In genomic region chrII:11371981-11372380, ce11 we compare ENCODE assay signal across 5 worm cellular contexts.
TF ChIP-seq lines count a peak whose summit lies in the region.

Gene C33B4.2 (minus strand): TSS chrII:11372145.

TF ChIP-seq in whole organism, L1 larva, 84 proteins besides CTCF, POLR2A, EP300 and RAD21:
- no peak for TF ChIP-seq lin-15B (tag; optimal IDR thresholded peaks at IDR 0.05; lab: Kevin White, UChicago)
- TF ChIP-seq ama-1 (optimal IDR thresholded peaks at IDR 0.05; lab: Kevin White, UChicago): no peak
- no peak for TF ChIP-seq grh-1 (GFP tag; IDR thresholded peaks at IDR 0.05; lab: Robert Waterston, UW)
- no peak for TF ChIP-seq ztf-11 (tag; optimal IDR thresholded peaks at IDR 0.05; lab: Kevin White, UChicago)
- TF ChIP-seq blmp-1 (tag; optimal IDR thresholded peaks at IDR 0.05; lab: Kevin White, UChicago): peak; percentile 6
- no peak for TF ChIP-seq zag-1 (tag; optimal IDR thresholded peaks at IDR 0.05; lab: Kevin White, UChicago)
- no peak for TF ChIP-seq efl-3 (GFP tag; optimal IDR thresholded peaks at IDR 0.05; lab: Kevin White, UChicago)

TF ChIP-seq in whole organism, L2 larva, 48 proteins besides CTCF, POLR2A, EP300 and RAD21:
- TF ChIP-seq nhr-6 (tag; optimal IDR thresholded peaks at IDR 0.05; lab: Kevin White, UChicago) (no peak), R02D3.7 (tag; optimal IDR thresholded peaks at IDR 0.05; lab: Kevin White, UChicago) (no peak), F13H6.1 (tag; optimal IDR thresholded peaks at IDR 0.05; lab: Kevin White, UChicago) (no peak), lin-39 (tag; optimal IDR thresholded peaks at IDR 0.05; lab: Kevin White, UChicago) (no peak), ceh-16 (tag; optimal IDR thresholded peaks at IDR 0.05; lab: Kevin White, UChicago) (no peak), lsy-2 (tag; optimal IDR thresholded peaks at IDR 0.05; lab: Kevin White, UChicago) (no peak), nhr-21 (tag; optimal IDR thresholded peaks at IDR 0.05; lab: Kevin White, UChicago) (peak; percentile 46)
TF ChIP-seq in whole organism, L2 larva: peak in this region for 1.

TF ChIP-seq in whole organism, L3 larva, 47 proteins besides CTCF, POLR2A, EP300 and RAD21:
- TF ChIP-seq nhr-43 (tag; optimal IDR thresholded peaks at IDR 0.05; lab: Kevin White, UChicago; ENCODE audit: poor library complexity, severe bottlenecking) (peak; percentile 84), ceh-9 (tag; optimal IDR thresholded peaks at IDR 0.05; lab: Kevin White, UChicago) (no peak)
TF ChIP-seq in whole organism, L3 larva: peak in this region for 1.

TF ChIP-seq in whole organism, L4 larva, 104 proteins besides CTCF, POLR2A, EP300 and RAD21:
- TF ChIP-seq nhr-11 (tag; optimal IDR thresholded peaks at IDR 0.05; lab: Kevin White, UChicago) (no peak), ZK337.2 (GFP tag; IDR thresholded peaks at IDR 0.05; lab: Robert Waterston, UW) (no peak), daf-12 (tag; optimal IDR thresholded peaks at IDR 0.05; lab: Kevin White, UChicago) (no peak), mxl-3 (GFP tag; optimal IDR thresholded peaks at IDR 0.05; lab: Kevin White, UChicago) (peak; percentile 22), Y48G9A.11 (GFP tag; IDR thresholded peaks at IDR 0.05; lab: Robert Waterston, UW) (no peak), daf-8 (GFP tag; IDR thresholded peaks at IDR 0.05; lab: Robert Waterston, UW) (no peak), tra-1 (GFP tag; IDR thresholded peaks at IDR 0.05; lab: Robert Waterston, UW) (no peak), nhr-48 (tag; optimal IDR thresholded peaks at IDR 0.05; lab: Kevin White, UChicago) (peak; percentile 46), D1046.2 (GFP tag; IDR thresholded peaks at IDR 0.05; lab: Robert Waterston, UW) (no peak), ztf-7 (tag; optimal IDR thresholded peaks at IDR 0.05; lab: Kevin White, UChicago) (no peak), lin-29 (GFP tag; IDR thresholded peaks at IDR 0.05; lab: Robert Waterston, UW) (no peak), ZK546.5 (tag; optimal IDR thresholded peaks at IDR 0.05; lab: Kevin White, UChicago) (no peak), lim-7 (GFP tag; IDR thresholded peaks at IDR 0.05; lab: Robert Waterston, UW) (no peak), nhr-25 (tag; optimal IDR thresholded peaks at IDR 0.05; lab: Kevin White, UChicago; ENCODE audit: borderline replicate concordance, insufficient read depth) (no peak), pha-4 (GFP tag; IDR thresholded peaks at IDR 0.05; lab: Robert Waterston, UW) (no peak), pha-4 (tag; optimal IDR thresholded peaks at IDR 0.05; lab: Kevin White, UChicago) (no peak)

TF ChIP-seq in whole organism, mixed stage, embryonic, 35 proteins besides CTCF, POLR2A, EP300 and RAD21:
- peak; percentile 4 for TF ChIP-seq ham-2 (GFP tag; optimal IDR thresholded peaks at IDR 0.05; lab: Kevin White, UChicago)
- peak; percentile 70 for TF ChIP-seq elt-1 (tag; optimal IDR thresholded peaks at IDR 0.05; lab: Kevin White, UChicago; ENCODE audit: borderline replicate concordance, insufficient read depth)
- TF ChIP-seq sem-2 (GFP tag; optimal IDR thresholded peaks at IDR 0.05; lab: Kevin White, UChicago): no peak
- no peak for TF ChIP-seq ces-1 (GFP tag; optimal IDR thresholded peaks at IDR 0.05; lab: Kevin White, UChicago)
- TF ChIP-seq ceh-43 (GFP tag; optimal IDR thresholded peaks at IDR 0.05; lab: Kevin White, UChicago): no peak
- no peak for TF ChIP-seq drap-1 (GFP tag; optimal IDR thresholded peaks at IDR 0.05; lab: Kevin White, UChicago)
- no peak for TF ChIP-seq zip-8 (tag; optimal IDR thresholded peaks at IDR 0.05; lab: Kevin White, UChicago)
- TF ChIP-seq mls-2 (tag; optimal IDR thresholded peaks at IDR 0.05; lab: Kevin White, UChicago): no peak
